Worm (Caenorhabditis elegans) whole organism, young adult: ENCODE data around the gene ztf-1.

Source experiments
- B0035.1 ChIP-seq: sonication (generic microtip); optimal IDR thresholded peaks from 2 replicates; lab custom pipeline; 2016; ENCODE audit warnings: missing genetic modification characterization, mild to moderate bottlenecking, missing compliant biosample characterization, missing genotype, missing genetic modification reagents
- F33H1.4 ChIP-seq: fragments of 200-800 bp; sonication (Bioruptor generic); IDR thresholded peaks from 2 replicates; pipeline ENCODE4 v1.3.6; 2022; ENCODE audit warnings: missing genetic modification reagents, missing genetic modification characterization, missing compliant biosample characterization
- F39B2.1 ChIP-seq: fragments of 200-800 bp; sonication (Bioruptor generic); IDR thresholded peaks from 2 replicates; pipeline ENCODE4 v1.3.6; 2022; ENCODE audit warnings: missing genetic modification reagents, missing genetic modification characterization, missing compliant biosample characterization
- F49E8.2 ChIP-seq: sonication (generic microtip); optimal IDR thresholded peaks from 3 replicates; lab custom pipeline; 2017; ENCODE audit warnings: missing genetic modification characterization, mild to moderate bottlenecking, missing compliant biosample characterization, antibody characterized with exemption, moderate library complexity; ENCODE audit not compliant: insufficient read depth
- Y53G8AR.9 ChIP-seq: fragments of 200-800 bp; sonication (Bioruptor generic); conservative IDR thresholded peaks from 2 replicates; pipeline ENCODE4 v1.3.6; 2022; ENCODE audit warnings: missing genetic modification reagents, missing genetic modification characterization, missing compliant biosample characterization
- Y67H2A.10 ChIP-seq: fragments of 200-800 bp; sonication (Bioruptor generic); conservative IDR thresholded peaks from 2 replicates; pipeline ENCODE4 v1.3.6; 2022; ENCODE audit warnings: missing genetic modification reagents, missing genetic modification characterization, missing compliant biosample characterization
- Y79H2A.3 ChIP-seq: fragments of 200-800 bp; sonication (Bioruptor generic); conservative IDR thresholded peaks from 2 replicates; pipeline ENCODE4 v1.3.6; 2022; ENCODE audit warnings: missing genetic modification reagents, missing genetic modification characterization, missing compliant biosample characterization
- aptf-2 ChIP-seq: fragments of 200-800 bp; sonication (Bioruptor generic); conservative IDR thresholded peaks from 2 replicates; pipeline ENCODE4 v1.3.6; 2022; ENCODE audit warnings: missing genetic modification reagents, missing genetic modification characterization, missing compliant biosample characterization
- aptf-3 ChIP-seq: fragments of 200-800 bp; sonication (Bioruptor generic); IDR thresholded peaks from 2 replicates; pipeline ENCODE4 v1.3.6; 2022; ENCODE audit warnings: missing genetic modification characterization, missing compliant biosample characterization
- attf-5 ChIP-seq: fragments of 200-800 bp; sonication (Bioruptor generic); optimal IDR thresholded peaks from 2 replicates; lab custom pipeline; 2018; ENCODE audit warnings: mild to moderate bottlenecking, missing genetic modification characterization, missing compliant biosample characterization
- attf-6 ChIP-seq: fragments of 200-800 bp; sonication (Bioruptor generic); IDR thresholded peaks from 2 replicates; pipeline ENCODE4 v1.3.6; 2022; ENCODE audit warnings: missing genetic modification reagents, missing genetic modification characterization, missing compliant biosample characterization
- bed-1 ChIP-seq: fragments of 200-800 bp; sonication (Bioruptor generic); IDR thresholded peaks from 2 replicates; pipeline ENCODE4 v1.3.6; 2022; ENCODE audit warnings: missing genetic modification reagents, missing genetic modification characterization, missing compliant biosample characterization
- cebp-1 ChIP-seq, 2 experiments: fragments of 200-800 bp in 1 of 2; sonication (Bioruptor generic) in 1 of 2; sonication (generic microtip) in 1 of 2; IDR thresholded peaks in 1 of 2; optimal IDR thresholded peaks in 1 of 2; 2 replicates each; pipeline versions ENCODE4 v1.3.6 to Lab custom; 2017 to 2022; ENCODE audit warnings: missing compliant biosample characterization in 2 of 2, missing genetic modification characterization in 2 of 2, mild to moderate bottlenecking in 1 of 2, missing genetic modification reagents in 1 of 2, moderate library complexity in 1 of 2
- ceh-27 ChIP-seq: fragments of 200-800 bp; sonication (Bioruptor generic); optimal IDR thresholded peaks from 2 replicates; lab custom pipeline; 2018; ENCODE audit warnings: mild to moderate bottlenecking, missing genetic modification characterization, moderate library complexity, missing compliant biosample characterization
- ceh-79 ChIP-seq: sonication (generic microtip); optimal IDR thresholded peaks from 2 replicates; lab custom pipeline; 2017; ENCODE audit warnings: mild to moderate bottlenecking, missing genetic modification characterization, missing compliant biosample characterization
- ceh-91 ChIP-seq: fragments of 200-800 bp; sonication (Bioruptor generic); IDR thresholded peaks from 2 replicates; pipeline ENCODE4 v1.3.6; 2022; ENCODE audit warnings: missing genetic modification reagents, missing genetic modification characterization, missing compliant biosample characterization
- die-1 ChIP-seq: sonication (generic microtip); optimal IDR thresholded peaks from 2 replicates; lab custom pipeline; 2016; ENCODE audit warnings: missing genotype, mild to moderate bottlenecking, missing genetic modification characterization, missing compliant biosample characterization
- dox-1 ChIP-seq: fragments of 200-800 bp; sonication (Bioruptor generic); IDR thresholded peaks from 2 replicates; pipeline ENCODE4 v1.3.6; 2022; ENCODE audit warnings: missing genetic modification reagents, missing genetic modification characterization, missing compliant biosample characterization
- gei-17 ChIP-seq: fragments of 200-800 bp; sonication (Bioruptor generic); optimal IDR thresholded peaks from 2 replicates; lab custom pipeline; 2018; ENCODE audit warnings: mild to moderate bottlenecking, missing genetic modification characterization, missing compliant biosample characterization
- him-1 ChIP-seq: sonication (generic microtip); optimal IDR thresholded peaks from 2 replicates; lab custom pipeline; 2016; ENCODE audit warnings: missing genotype, missing genetic modification reagents, missing genetic modification characterization, missing compliant biosample characterization
- hmg-1.2 ChIP-seq: fragments of 200-800 bp; sonication (Bioruptor generic); IDR thresholded peaks from 2 replicates; pipeline ENCODE4 v1.3.6; 2022; ENCODE audit warnings: missing genetic modification reagents, missing genetic modification characterization, missing compliant biosample characterization
- lag-1 ChIP-seq: fragments of 200-800 bp; sonication (Bioruptor generic); IDR thresholded peaks from 2 replicates; pipeline ENCODE4 v1.3.6; 2022; ENCODE audit warnings: missing genetic modification reagents, missing genetic modification characterization, missing compliant biosample characterization
- let-526 ChIP-seq: fragments of 200-800 bp; sonication (Bioruptor generic); IDR thresholded peaks from 2 replicates; pipeline ENCODE4 v1.3.6; 2022; ENCODE audit warnings: missing genetic modification reagents, missing genetic modification characterization, missing compliant biosample characterization
- lin-35 ChIP-seq, 3 experiments: fragments of 150-350 bp in 2 of 3; sonication (generic microtip) in 1 of 3; optimal IDR thresholded peaks; 2 replicates each; lab custom pipeline; 2014 to 2018; ENCODE audit warnings: missing biosample characterization in 3 of 3, missing genetic modification characterization in 3 of 3, missing genetic modification reagents in 3 of 3
- lir-1 ChIP-seq: fragments of 200-800 bp; sonication (Bioruptor generic); conservative IDR thresholded peaks from 2 replicates; pipeline ENCODE4 v1.3.6; 2022; ENCODE audit warnings: missing genetic modification reagents, missing genetic modification characterization, missing compliant biosample characterization
- lsy-27 ChIP-seq: sonication (generic microtip); optimal IDR thresholded peaks from 2 replicates; lab custom pipeline; 2017; ENCODE audit warnings: missing genetic modification characterization, mild to moderate bottlenecking, missing compliant biosample characterization, antibody characterized with exemption, missing genotype, borderline replicate concordance; ENCODE audit not compliant: insufficient read depth
- madf-10 ChIP-seq: sonication (generic microtip); optimal IDR thresholded peaks from 2 replicates; lab custom pipeline; 2016; ENCODE audit warnings: mild to moderate bottlenecking, missing genetic modification characterization, missing compliant biosample characterization
- madf-6 ChIP-seq: fragments of 200-800 bp; sonication (Bioruptor generic); IDR thresholded peaks from 2 replicates; pipeline ENCODE4 v1.3.6; 2022; ENCODE audit warnings: missing genetic modification reagents, missing genetic modification characterization, missing compliant biosample characterization
- mes-4 ChIP-seq: sonication (generic microtip); optimal IDR thresholded peaks from 2 replicates; lab custom pipeline; 2016; ENCODE audit warnings: missing genotype, missing genetic modification characterization, missing compliant biosample characterization
- mxl-1 ChIP-seq: sonication (generic microtip); optimal IDR thresholded peaks from 2 replicates; lab custom pipeline; 2016; ENCODE audit warnings: missing genetic modification characterization, missing compliant biosample characterization
- nhr-90 ChIP-seq: sonication (generic microtip); optimal IDR thresholded peaks from 2 replicates; lab custom pipeline; 2016; ENCODE audit warnings: missing genotype, mild to moderate bottlenecking, missing genetic modification characterization, missing compliant biosample characterization
- pha-4 ChIP-seq: fragments of 150-350 bp; sonication (generic microtip); optimal IDR thresholded peaks from 2 replicates; lab custom pipeline; 2014; ENCODE audit warnings: missing biosample characterization, missing genetic modification reagents, missing genetic modification characterization
- rcor-1 ChIP-seq: fragments of 200-800 bp; sonication (Bioruptor generic); IDR thresholded peaks from 2 replicates; pipeline ENCODE4 v1.3.6; 2022; ENCODE audit warnings: missing genetic modification reagents, missing genetic modification characterization, missing compliant biosample characterization
- rec-8 ChIP-seq, 2 experiments: sonication (generic microtip); optimal IDR thresholded peaks; 2 replicates each; lab custom pipeline; 2016; ENCODE audit warnings: mild to moderate bottlenecking in 2 of 2, missing genetic modification characterization in 2 of 2, missing genetic modification reagents in 2 of 2, missing genotype in 2 of 2, missing biosample characterization in 1 of 2, missing compliant biosample characterization in 1 of 2, moderate library complexity in 1 of 2
- rpc-1 ChIP-seq, 2 experiments: fragments of 150-350 bp in 1 of 2; sonication (generic microtip) in 1 of 2; optimal IDR thresholded peaks; 2 replicates each; lab custom pipeline; 2014 to 2018; ENCODE audit warnings: missing biosample characterization in 1 of 2, missing genetic modification characterization in 1 of 2, missing genetic modification reagents in 1 of 2, missing genotype in 1 of 2
- sdz-38 ChIP-seq: sonication (generic microtip); optimal IDR thresholded peaks from 2 replicates; lab custom pipeline; 2016; ENCODE audit warnings: missing genotype, missing genetic modification characterization, missing compliant biosample characterization
- snpc-3.4 ChIP-seq: sonication (generic microtip); optimal IDR thresholded peaks from 2 replicates; lab custom pipeline; 2017; ENCODE audit warnings: missing genetic modification characterization, mild to moderate bottlenecking, missing compliant biosample characterization, antibody characterized with exemption, moderate library complexity, missing genotype, missing genetic modification reagents
- sptf-2 ChIP-seq: fragments of 200-800 bp; sonication (Bioruptor generic); optimal IDR thresholded peaks from 2 replicates; lab custom pipeline; 2018; ENCODE audit warnings: mild to moderate bottlenecking, missing genetic modification characterization, missing compliant biosample characterization
- tbp1 ChIP-seq: fragments of 200-800 bp; sonication (Bioruptor generic); optimal IDR thresholded peaks from 2 replicates; lab custom pipeline; 2018; ENCODE audit warnings: mild to moderate bottlenecking, missing genetic modification characterization, missing compliant biosample characterization
- tbx-9 ChIP-seq: sonication (generic microtip); optimal IDR thresholded peaks from 2 replicates; lab custom pipeline; 2016; ENCODE audit warnings: borderline replicate concordance, missing genetic modification characterization, inconsistent platforms, missing compliant biosample characterization
- tlf-1 ChIP-seq: fragments of 200-800 bp; sonication (Bioruptor generic); optimal IDR thresholded peaks from 2 replicates; lab custom pipeline; 2018; ENCODE audit warnings: mild to moderate bottlenecking, missing genetic modification characterization, missing compliant biosample characterization
- unc-130 ChIP-seq: sonication (generic microtip); optimal IDR thresholded peaks from 2 replicates; lab custom pipeline; 2016; ENCODE audit warnings: missing genetic modification reagents, missing genetic modification characterization, missing compliant biosample characterization
- unc-62 ChIP-seq: fragments of 150-350 bp; optimal IDR thresholded peaks from 2 replicates; lab custom pipeline; 2014; ENCODE audit warnings: missing biosample characterization, missing genetic modification reagents, missing genetic modification characterization
- xnd-1 ChIP-seq: sonication (generic microtip); optimal IDR thresholded peaks from 2 replicates; lab custom pipeline; 2016; ENCODE audit warnings: missing genotype, missing genetic modification reagents, missing genetic modification characterization, missing compliant biosample characterization
- zfh-2 ChIP-seq: fragments of 200-800 bp; sonication (Bioruptor generic); conservative IDR thresholded peaks from 2 replicates; pipeline ENCODE4 v1.3.6; 2022; ENCODE audit warnings: missing genetic modification reagents, missing genetic modification characterization, missing compliant biosample characterization
- ztf-18 ChIP-seq: sonication (generic microtip); optimal IDR thresholded peaks from 2 replicates; lab custom pipeline; 2016; ENCODE audit warnings: missing genotype, mild to moderate bottlenecking, missing genetic modification characterization, missing compliant biosample characterization
- ztf-3 ChIP-seq: fragments of 200-800 bp; sonication (Bioruptor generic); optimal IDR thresholded peaks from 2 replicates; lab custom pipeline; 2018; ENCODE audit warnings: mild to moderate bottlenecking, missing genetic modification characterization, missing compliant biosample characterization
- ztf-6 ChIP-seq: fragments of 200-800 bp; sonication (Bioruptor generic); IDR thresholded peaks from 2 replicates; pipeline ENCODE4 v1.3.6; 2022; ENCODE audit warnings: missing genetic modification reagents, missing genetic modification characterization, missing compliant biosample characterization

Gene ztf-1

ce11 chrIII:8749487-8749886, 42.7 kb downstream of the ztf-1 start, which contains the start of gene sma-2 (continued):
- TF ChIP-seq let-526 (GFP tag; lab: Robert Waterston, UW) (0 out of 2 replicates have a peak, but pooled peaks have one; percentile 50), ceh-27 (no peak), rcor-1 (GFP tag; lab: Robert Waterston, UW) (no peak), aptf-2 (GFP tag; lab: Robert Waterston, UW) (no peak), ceh-91 (GFP tag; lab: Robert Waterston, UW) (no peak), F39B2.1 (no peak), sptf-2 (GFP tag; lab: Kevin White, UChicago) (no peak), lin-35 (GFP tag; optimal IDR thresholded peaks at IDR 0.05; lab: Kevin White, UChicago) (no peak), F33H1.4 (GFP tag; lab: Robert Waterston, UW) (no peak), hmg-1.2 (GFP tag; lab: Robert Waterston, UW) (peak; percentile 85), ceh-79 (no peak), ztf-6 (GFP tag; lab: Robert Waterston, UW) (no peak), Y53G8AR.9 (GFP tag; lab: Robert Waterston, UW) (no peak), lag-1 (GFP tag; lab: Robert Waterston, UW) (no peak), ztf-3 (no peak), mxl-1 (tag; lab: Kevin White, UChicago) (no peak), rpc-1 (optimal IDR thresholded peaks at IDR 0.05; lab: Kevin White, UChicago) (no peak), rpc-1 (tag; optimal IDR thresholded peaks at IDR 0.05; lab: Kevin White, UChicago) (no peak), sdz-38 (tag; lab: Kevin White, UChicago) (no peak), attf-5 (GFP tag; lab: Kevin White, UChicago) (peak; percentile 68), rec-8 (tag; optimal IDR thresholded peaks at IDR 0.05; lab: Kevin White, UChicago) (no peak), gei-17 (GFP tag; lab: Kevin White, UChicago) (no peak), dox-1 (no peak; the same call in 1 of the 2 replicates), F49E8.2 (tag; lab: Kevin White, UChicago) (no peak), xnd-1 (tag; lab: Kevin White, UChicago) (no peak), cebp-1 (GFP tag; IDR thresholded peaks at IDR 0.05; lab: Robert Waterston, UW) (no peak), cebp-1 (tag; optimal IDR thresholded peaks at IDR 0.05; lab: Kevin White, UChicago) (peak; percentile 73), attf-6 (GFP tag; lab: Robert Waterston, UW) (no peak), zfh-2 (GFP tag; lab: Robert Waterston, UW) (no peak), tbx-9 (tag; lab: Kevin White, UChicago) (no peak), unc-130 (GFP tag; lab: Kevin White, UChicago) (no peak), mes-4 (tag; lab: Kevin White, UChicago) (no peak), tbp1 (GFP tag; lab: Kevin White, UChicago) (peak; percentile 36), pha-4 (tag; lab: Kevin White, UChicago) (peak; percentile 29), snpc-3.4 (no peak), nhr-90 (peak; percentile 7), aptf-3 (GFP tag; lab: Robert Waterston, UW) (no peak), ztf-18 (tag; lab: Kevin White, UChicago) (peak; percentile 30), madf-10 (peak; percentile 25), bed-1 (GFP tag; lab: Robert Waterston, UW) (no peak), tlf-1 (GFP tag; lab: Kevin White, UChicago) (no peak), Y67H2A.10 (GFP tag; lab: Robert Waterston, UW) (no peak), him-1 (tag; lab: Kevin White, UChicago) (no peak), lir-1 (GFP tag; lab: Robert Waterston, UW) (0 out of 2 replicates have a peak, but pooled peaks have one; percentile 6), Y79H2A.3 (no peak), die-1 (tag; lab: Kevin White, UChicago) (no peak), madf-6 (GFP tag; lab: Robert Waterston, UW) (no peak), unc-62 (no peak), B0035.1 (no peak), lsy-27 (no peak)
